Fruit fly (Drosophila melanogaster) whole organism, embryonic: ENCODE measurements around the gene Tti1.
A peak's percentile ranks its signal among the peaks of the same experiment; 100 is the strongest.

Experiments used
- Antp ChIP-seq: fragments of 200-800 bp; sonication (Bioruptor generic); optimal IDR thresholded peaks from 3 replicates; lab custom pipeline; 2016; ENCODE audit warnings: missing biosample characterization, missing genetic modification characterization
- CG10209 ChIP-seq: fragments of 200-800 bp; sonication (Bioruptor generic); optimal IDR thresholded peaks from 3 replicates; lab custom pipeline; 2017; ENCODE audit warnings: missing biosample characterization, mild to moderate bottlenecking, missing genetic modification characterization, missing genetic modification reagents
- CG10565 ChIP-seq: fragments of 200-800 bp; sonication (Bioruptor generic); optimal IDR thresholded peaks from 3 replicates; lab custom pipeline; 2016; ENCODE audit warnings: missing biosample characterization, mild to moderate bottlenecking, missing genetic modification characterization
- CG10654 ChIP-seq: fragments of 200-800 bp; sonication (Bioruptor generic); optimal IDR thresholded peaks from 2 replicates; lab custom pipeline; 2016; ENCODE audit warnings: missing biosample characterization, missing genetic modification characterization
- CG12219 ChIP-seq: fragments of 200-800 bp; sonication (Bioruptor generic); optimal IDR thresholded peaks from 3 replicates; lab custom pipeline; 2018; ENCODE audit warnings: missing biosample characterization, mild to moderate bottlenecking, missing genetic modification characterization
- CG12299 ChIP-seq: fragments of 200-800 bp; sonication (Bioruptor generic); optimal IDR thresholded peaks from 2 replicates; lab custom pipeline; 2018; ENCODE audit warnings: missing biosample characterization, mild to moderate bottlenecking, missing genetic modification characterization
- CG13624 ChIP-seq: fragments of 200-800 bp; sonication (Bioruptor generic); optimal IDR thresholded peaks from 2 replicates; lab custom pipeline; 2016; ENCODE audit warnings: missing biosample characterization, missing genetic modification characterization
- CG14441 ChIP-seq: fragments of 200-800 bp; sonication (Bioruptor generic); IDR thresholded peaks from 2 replicates; pipeline ENCODE4 v1.3.6; 2022; ENCODE audit warnings: missing biosample characterization, missing genetic modification characterization
- CG14860 ChIP-seq: fragments of 200-800 bp; sonication (Bioruptor generic); IDR thresholded peaks from 3 replicates; pipeline ENCODE4 v1.3.6; 2022; ENCODE audit warnings: missing biosample characterization, missing genetic modification characterization; ENCODE audit not compliant: partially characterized antibody
- CG15073 ChIP-seq: fragments of 200-800 bp; sonication (Bioruptor generic); optimal IDR thresholded peaks from 2 replicates; lab custom pipeline; 2016; ENCODE audit warnings: missing biosample characterization, missing genetic modification characterization
- CG16863 ChIP-seq: fragments of 200-800 bp; sonication (Bioruptor generic); optimal IDR thresholded peaks from 3 replicates; lab custom pipeline; 2016; ENCODE audit warnings: missing biosample characterization, missing genetic modification characterization
- CG3847 ChIP-seq: fragments of 200-800 bp; sonication (Bioruptor generic); IDR thresholded peaks from 2 replicates; pipeline ENCODE4 v1.3.6; 2022; ENCODE audit warnings: missing biosample characterization, missing genetic modification characterization
- CG6254 ChIP-seq: fragments of 200-800 bp; sonication (Bioruptor generic); optimal IDR thresholded peaks from 3 replicates; lab custom pipeline; 2017; ENCODE audit warnings: mild to moderate bottlenecking, missing biosample characterization, missing genetic modification reagents, missing genetic modification characterization
- CG7271 ChIP-seq: fragments of 200-800 bp; sonication (Bioruptor generic); optimal IDR thresholded peaks from 2 replicates; lab custom pipeline; 2018; ENCODE audit warnings: missing biosample characterization, mild to moderate bottlenecking, missing genetic modification characterization, moderate library complexity
- CG7839 ChIP-seq: fragments of 200-800 bp; sonication (Bioruptor generic); optimal IDR thresholded peaks from 3 replicates; lab custom pipeline; 2018; ENCODE audit warnings: missing biosample characterization, mild to moderate bottlenecking, missing genetic modification characterization, moderate library complexity
- Chrac-16 ChIP-seq: fragments of 200-800 bp; sonication (Bioruptor generic); optimal IDR thresholded peaks from 3 replicates; lab custom pipeline; 2016; ENCODE audit warnings: missing biosample characterization, missing genetic modification characterization
- CkIIα-i1 ChIP-seq: fragments of 200-800 bp; sonication (Bioruptor generic); IDR thresholded peaks from 2 replicates; pipeline ENCODE4 v1.3.6; 2022; ENCODE audit warnings: missing biosample characterization, missing genetic modification characterization
- Hand ChIP-seq: fragments of 200-800 bp; sonication (Bioruptor generic); optimal IDR thresholded peaks from 2 replicates; lab custom pipeline; 2017; ENCODE audit warnings: mild to moderate bottlenecking, missing biosample characterization, missing genetic modification reagents, missing genetic modification characterization
- HmgD ChIP-seq: fragments of 200-800 bp; sonication (Bioruptor generic); optimal IDR thresholded peaks from 3 replicates; lab custom pipeline; 2016; ENCODE audit warnings: missing biosample characterization, missing genetic modification characterization
- Hr78 ChIP-seq, 2 experiments: fragments of 200-800 bp in 1 of 2; fragments of >200 bp in 1 of 2; sonication (Bioruptor generic) in 1 of 2; optimal IDR thresholded peaks; 2 replicates each; lab custom pipeline; 2017 to 2019; ENCODE audit warnings: missing biosample characterization in 2 of 2, missing genetic modification characterization in 2 of 2, mild to moderate bottlenecking in 1 of 2, moderate library complexity in 1 of 2
- Hsf ChIP-seq: fragments of 200-800 bp; sonication (Bioruptor generic); optimal IDR thresholded peaks from 3 replicates; lab custom pipeline; 2016; ENCODE audit warnings: missing biosample characterization, missing genetic modification characterization
- Myb ChIP-seq: fragments of 200-800 bp; sonication (Bioruptor generic); optimal IDR thresholded peaks from 2 replicates; lab custom pipeline; 2016; ENCODE audit warnings: missing biosample characterization, missing genetic modification characterization
- Nf-YC ChIP-seq: fragments of 200-800 bp; optimal IDR thresholded peaks from 3 replicates; lab custom pipeline; 2019; ENCODE audit warnings: missing biosample characterization, mild to moderate bottlenecking, missing genetic modification characterization, moderate library complexity
- Oaz ChIP-seq: fragments of 200-800 bp; sonication (Bioruptor generic); IDR thresholded peaks from 2 replicates; pipeline ENCODE4 v1.3.6; 2022; ENCODE audit warnings: missing biosample characterization, missing genetic modification characterization
- Pdp1 ChIP-seq, 2 experiments: fragments of 200-800 bp; sonication (Bioruptor generic); optimal IDR thresholded peaks; 3 replicates each; lab custom pipeline; 2016; ENCODE audit warnings: missing biosample characterization in 2 of 2, missing genetic modification characterization in 2 of 2, mild to moderate bottlenecking in 1 of 2, moderate library complexity in 1 of 2
- Sox102F ChIP-seq: fragments of 200-800 bp; sonication (Bioruptor generic); optimal IDR thresholded peaks from 2 replicates; lab custom pipeline; 2018; ENCODE audit warnings: missing biosample characterization, mild to moderate bottlenecking, missing genetic modification characterization, moderate library complexity
- aop ChIP-seq: fragments of 200-800 bp; sonication (Bioruptor generic); IDR thresholded peaks from 2 replicates; pipeline ENCODE4 v1.3.6; 2022; ENCODE audit warnings: missing biosample characterization, missing genetic modification characterization
- ash1 ChIP-seq: fragments of 200-800 bp; sonication (Bioruptor generic); optimal IDR thresholded peaks from 2 replicates; lab custom pipeline; 2018; ENCODE audit warnings: missing biosample characterization, mild to moderate bottlenecking, missing genetic modification characterization
- br ChIP-seq: fragments of >200 bp; optimal IDR thresholded peaks from 2 replicates; lab custom pipeline; 2017
- caup ChIP-seq: fragments of 200-800 bp; sonication (Bioruptor generic); optimal IDR thresholded peaks from 3 replicates; lab custom pipeline; 2017; ENCODE audit warnings: missing biosample characterization, mild to moderate bottlenecking, missing genetic modification characterization, moderate library complexity; ENCODE audit not compliant: severe bottlenecking
- crol ChIP-seq: fragments of 200-800 bp; sonication (Bioruptor generic); IDR thresholded peaks from 2 replicates; pipeline ENCODE4 v1.3.6; 2022; ENCODE audit warnings: missing biosample characterization, missing genetic modification characterization
- dan ChIP-seq: fragments of 200-800 bp; sonication (Bioruptor generic); IDR thresholded peaks from 2 replicates; pipeline ENCODE4 v1.3.6; 2022; ENCODE audit warnings: missing biosample characterization, missing genetic modification characterization
- emc ChIP-seq: fragments of 200-800 bp; sonication (Bioruptor generic); optimal IDR thresholded peaks from 2 replicates; lab custom pipeline; 2016; ENCODE audit warnings: missing biosample characterization, missing genetic modification characterization
- ewg ChIP-seq: fragments of 200-800 bp; sonication (Bioruptor generic); optimal IDR thresholded peaks from 3 replicates; lab custom pipeline; 2017; ENCODE audit warnings: mild to moderate bottlenecking, missing biosample characterization, missing genetic modification reagents, missing genetic modification characterization
- gcm2 ChIP-seq: fragments of 200-800 bp; sonication (Bioruptor generic); optimal IDR thresholded peaks from 2 replicates; lab custom pipeline; 2016; ENCODE audit warnings: missing biosample characterization, missing genetic modification characterization
- gro ChIP-seq: fragments of 200-800 bp; sonication (Bioruptor generic); optimal IDR thresholded peaks from 2 replicates; lab custom pipeline; 2016; ENCODE audit warnings: missing biosample characterization, missing genetic modification characterization
- gsb-n ChIP-seq: fragments of 200-800 bp; sonication (Bioruptor generic); optimal IDR thresholded peaks from 3 replicates; lab custom pipeline; 2018; ENCODE audit warnings: missing biosample characterization, mild to moderate bottlenecking, missing genetic modification characterization
- her ChIP-seq: fragments of 200-800 bp; sonication (Bioruptor generic); optimal IDR thresholded peaks from 2 replicates; lab custom pipeline; 2016; ENCODE audit warnings: missing biosample characterization, missing genetic modification characterization
- kah ChIP-seq: fragments of 200-800 bp; sonication (Bioruptor generic); optimal IDR thresholded peaks from 2 replicates; lab custom pipeline; 2018; ENCODE audit warnings: missing biosample characterization, mild to moderate bottlenecking, missing genetic modification characterization
- klu ChIP-seq: fragments of 200-800 bp; sonication (Bioruptor generic); IDR thresholded peaks from 2 replicates; pipeline ENCODE4 v1.3.6; 2022; ENCODE audit warnings: missing biosample characterization, missing genetic modification characterization
- lbe ChIP-seq: fragments of 200-800 bp; sonication (Bioruptor generic); optimal IDR thresholded peaks from 2 replicates; lab custom pipeline; 2016; ENCODE audit warnings: missing biosample characterization, mild to moderate bottlenecking, missing genetic modification characterization
- lov ChIP-seq, 2 experiments: fragments of 200-800 bp in 1 of 2; fragments of >200 bp in 1 of 2; sonication (Bioruptor generic) in 1 of 2; IDR thresholded peaks in 1 of 2; optimal IDR thresholded peaks in 1 of 2; 2 replicates in 1 of 2; 3 replicates in 1 of 2; pipeline versions ENCODE4 v1.3.6 to Lab custom; 2017 to 2022; ENCODE audit warnings: missing biosample characterization in 1 of 2, missing genetic modification characterization in 1 of 2
- peb ChIP-seq: fragments of 200-800 bp; sonication (Bioruptor generic); IDR thresholded peaks from 2 replicates; pipeline ENCODE4 v1.3.6; 2022; ENCODE audit warnings: missing biosample characterization, missing genetic modification characterization
- pum ChIP-seq: fragments of 200-800 bp; sonication (Bioruptor generic); optimal IDR thresholded peaks from 2 replicates; lab custom pipeline; 2016; ENCODE audit warnings: missing biosample characterization, missing genetic modification characterization
- schlank ChIP-seq: fragments of 200-800 bp; sonication (Bioruptor generic); optimal IDR thresholded peaks from 2 replicates; lab custom pipeline; 2018; ENCODE audit warnings: missing biosample characterization, mild to moderate bottlenecking, missing genetic modification characterization
- sens-2 ChIP-seq: fragments of 200-800 bp; sonication (Bioruptor generic); IDR thresholded peaks from 2 replicates; pipeline ENCODE4 v1.3.6; 2022; ENCODE audit warnings: missing biosample characterization, missing genetic modification characterization
- so ChIP-seq: fragments of 200-800 bp; sonication (Bioruptor generic); IDR thresholded peaks from 3 replicates; pipeline ENCODE4 v1.3.6; 2022; ENCODE audit warnings: missing biosample characterization, missing genetic modification characterization
- tgo ChIP-seq: fragments of 200-800 bp; sonication (Bioruptor generic); IDR thresholded peaks from 3 replicates; pipeline ENCODE4 v1.3.6; 2022; ENCODE audit warnings: missing biosample characterization, missing genetic modification characterization
- trem ChIP-seq: fragments of 200-800 bp; optimal IDR thresholded peaks from 3 replicates; lab custom pipeline; 2019; ENCODE audit warnings: missing biosample characterization, mild to moderate bottlenecking, missing genetic modification characterization, moderate library complexity
- wor ChIP-seq: fragments of 200-800 bp; sonication (Bioruptor generic); IDR thresholded peaks from 2 replicates; pipeline ENCODE4 v1.3.6; 2022; ENCODE audit warnings: missing biosample characterization, missing genetic modification characterization
- zfh2 ChIP-seq: fragments of 200-800 bp; sonication (Bioruptor generic); optimal IDR thresholded peaks from 2 replicates; lab custom pipeline; 2016; ENCODE audit warnings: missing biosample characterization, missing genetic modification characterization

Gene Tti1

DNA sequence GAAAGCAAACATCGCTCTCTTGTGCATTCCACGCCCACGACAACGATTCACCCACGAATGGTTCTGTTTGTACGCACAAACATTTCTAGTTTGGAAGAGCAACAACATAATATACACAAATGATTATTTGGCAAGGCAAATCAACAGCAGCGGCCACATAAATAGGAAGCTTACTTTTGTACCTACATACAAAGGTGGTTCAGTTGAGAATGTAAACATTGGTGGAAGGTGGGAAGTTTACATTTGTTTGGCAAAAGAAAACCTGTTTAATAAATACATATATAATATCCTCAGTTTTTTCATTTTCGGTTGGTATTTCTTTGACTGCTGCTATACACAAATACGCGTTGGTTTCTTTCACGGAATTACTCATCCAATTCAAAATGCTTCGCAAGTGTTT is 51.9 kb downstream of the Tti1 start (continued):
- TF ChIP-seq CG13624 (GFP tag; lab: Kevin White, UChicago): peak; percentile 87
- TF ChIP-seq CG7839 (tag; lab: Kevin White, UChicago): peak; percentile 93
- peak; percentile 85 for TF ChIP-seq CG6254 (GFP tag; lab: Kevin White, UChicago)
- TF ChIP-seq tgo (GFP tag; lab: Robert Waterston, UW): no peak
- peak; percentile 83 for TF ChIP-seq trem (tag; lab: Kevin White, UChicago)
- TF ChIP-seq HmgD (GFP tag; lab: Kevin White, UChicago): peak; percentile 44
- no peak for TF ChIP-seq CG14860 (GFP tag; lab: Robert Waterston, UW)
- peak; percentile 76 for TF ChIP-seq her (GFP tag; lab: Kevin White, UChicago)
- TF ChIP-seq CG10654 (GFP tag; lab: Kevin White, UChicago): peak; percentile 84
- TF ChIP-seq CkIIα-i1 (GFP tag; lab: Robert Waterston, UW): no peak
- TF ChIP-seq CG3847 (GFP tag; lab: Robert Waterston, UW): no peak
- TF ChIP-seq crol (GFP tag; lab: Robert Waterston, UW): no peak
- TF ChIP-seq aop (GFP tag; lab: Robert Waterston, UW): no peak
- TF ChIP-seq Sox102F (GFP tag; lab: Kevin White, UChicago): peak; percentile 90
- peak; percentile 58 for TF ChIP-seq kah (GFP tag; lab: Kevin White, UChicago)
- peak; percentile 82 for TF ChIP-seq schlank (tag; lab: Kevin White, UChicago)
- TF ChIP-seq ash1 (GFP tag; lab: Kevin White, UChicago): peak; percentile 47
- TF ChIP-seq Myb (GFP tag; lab: Kevin White, UChicago): peak; percentile 62
- peak; percentile 86 for TF ChIP-seq CG12299 (tag; lab: Kevin White, UChicago)
- TF ChIP-seq CG10565 (GFP tag; lab: Kevin White, UChicago): peak; percentile 55
- peak; percentile 92 for TF ChIP-seq CG10209 (GFP tag; lab: Kevin White, UChicago)
- TF ChIP-seq Chrac-16: peak; percentile 83
- no peak for TF ChIP-seq dan (GFP tag; lab: Robert Waterston, UW)
- peak; percentile 55 for TF ChIP-seq CG15073
- peak; percentile 87 for TF ChIP-seq CG7271
- no peak for TF ChIP-seq klu (GFP tag; lab: Robert Waterston, UW)
- TF ChIP-seq lov (optimal IDR thresholded peaks at IDR 0.05; lab: Kevin White, UChicago): no peak
- TF ChIP-seq lov (GFP tag; IDR thresholded peaks at IDR 0.05; lab: Robert Waterston, UW): no peak
- TF ChIP-seq br: no peak
- TF ChIP-seq peb (GFP tag; lab: Robert Waterston, UW): no peak
- TF ChIP-seq Hand (GFP tag; lab: Kevin White, UChicago): peak; percentile 73
- TF ChIP-seq Oaz: no peak
- no peak for TF ChIP-seq sens-2 (GFP tag; lab: Robert Waterston, UW)
- no peak for TF ChIP-seq so (GFP tag; lab: Robert Waterston, UW)
- TF ChIP-seq Pdp1 (GFP tag; optimal IDR thresholded peaks at IDR 0.05; lab: Kevin White, UChicago): peak; percentile 83 to 84
- peak; percentile 80 for TF ChIP-seq ewg (GFP tag; lab: Kevin White, UChicago)
- peak; percentile 79 for TF ChIP-seq gsb-n (tag; lab: Kevin White, UChicago)
- no peak for TF ChIP-seq wor (GFP tag; lab: Robert Waterston, UW)
- peak; percentile 90 for TF ChIP-seq CG12219
- TF ChIP-seq gcm2 (GFP tag; lab: Kevin White, UChicago): peak; percentile 85
- TF ChIP-seq Nf-YC (tag; lab: Kevin White, UChicago): peak; percentile 27
- TF ChIP-seq CG14441 (GFP tag; lab: Robert Waterston, UW): no peak
- TF ChIP-seq zfh2 (GFP tag; lab: Kevin White, UChicago): peak; percentile 77
- TF ChIP-seq emc (GFP tag; lab: Kevin White, UChicago): peak; percentile 55
- TF ChIP-seq CG16863: peak; percentile 86
- TF ChIP-seq Antp (GFP tag; lab: Kevin White, UChicago): peak; percentile 71
- peak in 1 of 2 experiments; percentile 5 for TF ChIP-seq Hr78 (GFP tag; optimal IDR thresholded peaks at IDR 0.05; lab: Kevin White, UChicago)
- TF ChIP-seq Hsf (GFP tag; lab: Kevin White, UChicago): peak; percentile 89
- TF ChIP-seq lbe: peak; percentile 58
- TF ChIP-seq caup (GFP tag; lab: Kevin White, UChicago): peak; percentile 87
- TF ChIP-seq pum: peak; percentile 73
- TF ChIP-seq gro (GFP tag; lab: Kevin White, UChicago): peak; percentile 89
